Worm (Caenorhabditis elegans): ENCODE results near the gene spin-1.

spin-1 gene

DNA sequence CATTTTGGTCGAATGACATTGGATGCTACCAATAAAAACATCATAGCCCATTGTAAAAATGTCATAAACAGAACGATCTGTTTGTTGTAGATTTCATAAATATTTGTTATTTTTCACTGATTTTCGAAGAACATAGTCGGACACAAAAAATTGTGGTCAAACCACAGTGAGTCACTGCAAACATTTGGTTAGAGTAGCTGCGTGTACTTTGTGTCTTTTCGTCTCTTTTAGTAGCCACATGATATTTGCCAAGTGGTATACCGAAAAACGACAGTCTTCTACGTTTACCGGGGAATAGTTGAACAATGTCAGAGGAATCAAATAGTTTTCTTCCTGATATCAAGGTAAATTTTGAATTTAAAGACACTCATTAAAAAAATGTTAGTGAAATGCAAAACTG is 23.0 kb upstream of the spin-1 start, which contains the start of gene nhr-206 (continued):
- TF ChIP-seq pqm-1 (tag; optimal IDR thresholded peaks at IDR 0.05): no peak

DNA sequence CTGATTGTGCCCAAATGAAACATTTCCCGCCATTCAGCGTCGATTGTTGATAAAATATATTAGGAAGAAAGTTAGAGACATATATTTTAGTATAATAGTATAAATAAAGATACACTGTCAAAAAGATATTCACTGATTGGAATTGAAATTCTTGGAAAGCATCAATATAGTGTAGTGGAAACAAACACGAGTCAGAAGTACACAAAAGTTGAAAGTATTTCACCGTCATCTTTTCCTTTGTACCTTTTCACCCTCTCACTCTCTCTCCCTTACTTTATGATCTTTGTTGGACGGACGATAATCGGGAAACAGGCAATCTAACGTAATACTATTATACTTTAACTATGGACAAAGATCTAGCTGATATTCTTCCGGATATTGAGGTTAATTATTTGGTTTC is 20.8 kb upstream of the spin-1 start, which contains the start of gene nhr-208:
TSS of gene nhr-208 (plus strand) at position 288 of the 400 bp plus-strand sequence.
- peak; percentile 2 for TF ChIP-seq snu-23 (GFP tag; optimal IDR thresholded peaks at IDR 0.05)
- TF ChIP-seq nhr-77 (tag; optimal IDR thresholded peaks at IDR 0.05): no peak
- TF ChIP-seq nhr-85 (tag): no peak
- TF ChIP-seq elt-3 (tag; optimal IDR thresholded peaks at IDR 0.05): no peak
- peak; percentile 50 for TF ChIP-seq nhr-20 (tag; optimal IDR thresholded peaks at IDR 0.05)
- TF ChIP-seq isw-1 (GFP tag; IDR thresholded peaks at IDR 0.05): no peak
- TF ChIP-seq nhr-76 (tag; optimal IDR thresholded peaks at IDR 0.05): no peak
- TF ChIP-seq blmp-1 (tag; optimal IDR thresholded peaks at IDR 0.05): peak; percentile 16
- no peak for TF ChIP-seq ztf-11 (tag; optimal IDR thresholded peaks at IDR 0.05)
- no peak for TF ChIP-seq Y116A8C.19 (tag; optimal IDR thresholded peaks at IDR 0.05; ENCODE audit: borderline replicate concordance)
- no peak for TF ChIP-seq nhr-71 (tag; optimal IDR thresholded peaks at IDR 0.05)

DNA sequence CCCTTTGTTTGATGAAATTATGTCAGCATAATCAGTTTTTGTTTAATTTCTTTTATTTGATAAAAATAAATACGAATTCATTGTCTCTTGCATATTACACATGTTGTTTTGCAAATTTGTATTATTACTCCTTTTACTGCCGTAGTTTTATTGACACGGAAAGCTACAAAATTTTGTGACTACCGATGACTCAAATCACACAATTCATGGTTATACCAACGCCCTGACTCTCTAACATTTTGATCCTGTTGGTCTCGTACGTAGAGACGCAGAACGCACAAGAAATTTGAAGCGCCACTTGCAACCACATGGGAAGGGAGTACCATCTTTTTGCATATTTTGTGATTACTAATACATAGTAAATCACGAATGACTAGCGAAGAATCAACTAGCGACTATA is 18.9 kb upstream of the spin-1 start, which contains the start of gene nhr-207:
TSS of gene nhr-207 (plus strand) at position 282 of the 400 bp plus-strand sequence.
- TF ChIP-seq ets-5 (GFP tag; IDR thresholded peaks at IDR 0.05) (no peak), ces-1 (GFP tag; optimal IDR thresholded peaks at IDR 0.05) (no peak), unc-98 (GFP tag; IDR thresholded peaks at IDR 0.05) (no peak), pag-3 (tag; optimal IDR thresholded peaks at IDR 0.05; ENCODE audit: borderline replicate concordance, insufficient read depth) (no peak), F16B12.6 (tag; optimal IDR thresholded peaks at IDR 0.05) (no peak), lir-3 (tag; optimal IDR thresholded peaks at IDR 0.05; ENCODE audit: poor library complexity) (no peak), ceh-63 (GFP tag; optimal IDR thresholded peaks at IDR 0.05) (no peak), hlh-17 (GFP tag; optimal IDR thresholded peaks at IDR 0.05; ENCODE audit: borderline replicate concordance) (no peak), mdl-1 (tag; optimal IDR thresholded peaks at IDR 0.05) (peak in 1 of 2 experiments; percentile 35), jun-1 (tag; optimal IDR thresholded peaks at IDR 0.05) (peak; percentile 49), mep-1 (tag; optimal IDR thresholded peaks at IDR 0.05) (no peak), zip-4 (GFP tag; optimal IDR thresholded peaks at IDR 0.05) (no peak), isw-1 (GFP tag; IDR thresholded peaks at IDR 0.05) (no peak), lin-39 (tag; optimal IDR thresholded peaks at IDR 0.05) (no peak), tbx-2 (tag; optimal IDR thresholded peaks at IDR 0.05) (no peak), tlp-1 (tag; optimal IDR thresholded peaks at IDR 0.05) (no peak), nhr-20 (tag; optimal IDR thresholded peaks at IDR 0.05) (peak; percentile 23), hpl-2 (GFP tag; optimal IDR thresholded peaks at IDR 0.05) (no peak), fkh-8 (tag; optimal IDR thresholded peaks at IDR 0.05) (no peak), C16A3.4 (tag; optimal IDR thresholded peaks at IDR 0.05) (peak; percentile 17), lsy-2 (tag; optimal IDR thresholded peaks at IDR 0.05) (peak in 1 of 2 experiments; percentile 5), nhr-11 (tag; optimal IDR thresholded peaks at IDR 0.05) (no peak), aha-1 (tag; optimal IDR thresholded peaks at IDR 0.05) (no peak), nhr-77 (tag; optimal IDR thresholded peaks at IDR 0.05) (no peak), skn-1 (tag; optimal IDR thresholded peaks at IDR 0.05) (peak; percentile 34), nhr-28 (tag; optimal IDR thresholded peaks at IDR 0.05) (no peak), lin-14 (GFP tag; optimal IDR thresholded peaks at IDR 0.05) (peak; percentile 48), nhr-90 (tag; optimal IDR thresholded peaks at IDR 0.05; ENCODE audit: poor library complexity) (no peak), Y116A8C.19 (tag; optimal IDR thresholded peaks at IDR 0.05; ENCODE audit: borderline replicate concordance) (no peak), alr-1 (tag; optimal IDR thresholded peaks at IDR 0.05; ENCODE audit: borderline replicate concordance) (no peak), unc-86 (tag; optimal IDR thresholded peaks at IDR 0.05) (no peak), nhr-84 (tag; optimal IDR thresholded peaks at IDR 0.05) (no peak), snpc-4 (tag; optimal IDR thresholded peaks at IDR 0.05) (no peak), nhr-85 (tag) (no peak), snu-23 (GFP tag; optimal IDR thresholded peaks at IDR 0.05) (peak; percentile 6), ama-1 (optimal IDR thresholded peaks at IDR 0.05) (no peak), mab-9 (GFP tag; IDR thresholded peaks at IDR 0.05) (no peak), elt-3 (tag; optimal IDR thresholded peaks at IDR 0.05) (no peak), lin-13 (GFP tag; optimal IDR thresholded peaks at IDR 0.05) (no peak), nhr-76 (tag; optimal IDR thresholded peaks at IDR 0.05) (no peak), ceh-90 (tag; optimal IDR thresholded peaks at IDR 0.05) (no peak)
